ENCODE assay signal across 4 fruit fly cellular contexts in genomic region chr3R:21824407-21825006, dm6.
A peak's percentile ranks its signal among the peaks of the same experiment; 100 is the strongest.
TF ChIP-seq lines count a peak whose summit lies in the region.

No protein-coding gene starts in this region.

- no peak for TF ChIP-seq CTCF in whole organism, embryonic (GFP tag; optimal IDR thresholded peaks at IDR 0.05; lab: Kevin White, UChicago)

TF ChIP-seq in whole organism, embryonic, 481 proteins besides CTCF, POLR2A, EP300 and RAD21 (continues in another document):
- TF ChIP-seq HLH54F (GFP tag; optimal IDR thresholded peaks at IDR 0.05; lab: Kevin White, UChicago) = no peak
- no peak for TF ChIP-seq HLHmδ (GFP tag; optimal IDR thresholded peaks at IDR 0.05; lab: Kevin White, UChicago)
- TF ChIP-seq ken (GFP tag; IDR thresholded peaks at IDR 0.05; lab: Robert Waterston, UW) = no peak
- no peak for TF ChIP-seq CG43689 (GFP tag; IDR thresholded peaks at IDR 0.05; lab: Robert Waterston, UW)
- no peak for TF ChIP-seq maf-S (GFP tag; optimal IDR thresholded peaks at IDR 0.05; lab: Kevin White, UChicago)
- TF ChIP-seq salm (tag; optimal IDR thresholded peaks at IDR 0.05; lab: Kevin White, UChicago) = no peak
- TF ChIP-seq Ptx1 (GFP tag; IDR thresholded peaks at IDR 0.05; lab: Robert Waterston, UW) = no peak
- no peak for TF ChIP-seq CG10209 (GFP tag; optimal IDR thresholded peaks at IDR 0.05; lab: Kevin White, UChicago)
- TF ChIP-seq eyg (GFP tag; optimal IDR thresholded peaks at IDR 0.05; lab: Kevin White, UChicago) = no peak
- TF ChIP-seq stc (GFP tag; IDR thresholded peaks at IDR 0.05; lab: Robert Waterston, UW) = no peak
- no peak for TF ChIP-seq Dp (GFP tag; optimal IDR thresholded peaks at IDR 0.05; lab: Kevin White, UChicago)
- TF ChIP-seq CG6813 (GFP tag; optimal IDR thresholded peaks at IDR 0.05; lab: Kevin White, UChicago) = no peak
- TF ChIP-seq CG9932 (GFP tag; IDR thresholded peaks at IDR 0.05; lab: Robert Waterston, UW) = no peak
- no peak for TF ChIP-seq CG18262 (tag; optimal IDR thresholded peaks at IDR 0.05; lab: Kevin White, UChicago)
- no peak for TF ChIP-seq CG3065 (GFP tag; optimal IDR thresholded peaks at IDR 0.05; lab: Kevin White, UChicago)
- TF ChIP-seq CG1832 (GFP tag; optimal IDR thresholded peaks at IDR 0.05; lab: Kevin White, UChicago) = peak; percentile 76
- TF ChIP-seq CG6254 (GFP tag; optimal IDR thresholded peaks at IDR 0.05; lab: Kevin White, UChicago) = no peak
- TF ChIP-seq Sry-β (GFP tag; optimal IDR thresholded peaks at IDR 0.05; lab: Kevin White, UChicago) = no peak
- TF ChIP-seq CG18476 (GFP tag; optimal IDR thresholded peaks at IDR 0.05; lab: Kevin White, UChicago) = no peak
- peak; percentile 62 for TF ChIP-seq Ets65A (GFP tag; lab: Kevin White, UChicago)
- TF ChIP-seq dysf (GFP tag; IDR thresholded peaks at IDR 0.05; lab: Robert Waterston, UW) = no peak
- TF ChIP-seq CG10321 (GFP tag; IDR thresholded peaks at IDR 0.05; lab: Robert Waterston, UW) = peak; percentile 50; the same call in 1 of the 2 replicates
- TF ChIP-seq CG2875 (GFP tag; optimal IDR thresholded peaks at IDR 0.05; lab: Kevin White, UChicago) = no peak
- 0 out of 3 replicates have a peak, but pooled peaks have one; percentile 43 for TF ChIP-seq CG2199 (GFP tag; IDR thresholded peaks at IDR 0.05; lab: Robert Waterston, UW)

TF ChIP-seq in whole organism, prepupa, 60 proteins besides CTCF, POLR2A, EP300 and RAD21:
- peak; percentile 71 for TF ChIP-seq CG6808 (GFP tag; optimal IDR thresholded peaks at IDR 0.05; lab: Kevin White, UChicago)
- no peak for TF ChIP-seq CG7368 (GFP tag; optimal IDR thresholded peaks at IDR 0.05; lab: Kevin White, UChicago)
- peak; percentile 69 to 80 for TF ChIP-seq ss (GFP tag; optimal IDR thresholded peaks at IDR 0.05; lab: Kevin White, UChicago)
- TF ChIP-seq achi (GFP tag; optimal IDR thresholded peaks at IDR 0.05; lab: Kevin White, UChicago) = no peak
- peak; percentile 11 for TF ChIP-seq CG1621 (tag; optimal IDR thresholded peaks at IDR 0.05; lab: Kevin White, UChicago)
- peak; percentile 45 for TF ChIP-seq spab (GFP tag; optimal IDR thresholded peaks at IDR 0.05; lab: Kevin White, UChicago)
- peak; percentile 81 for TF ChIP-seq CG9139 (GFP tag; optimal IDR thresholded peaks at IDR 0.05; lab: Kevin White, UChicago)
- peak; percentile 11 for TF ChIP-seq fd59A (GFP tag; optimal IDR thresholded peaks at IDR 0.05; lab: Kevin White, UChicago)
- TF ChIP-seq eg (GFP tag; IDR thresholded peaks at IDR 0.05; lab: Robert Waterston, UW) = 0 out of 3 replicates have a peak, but pooled peaks have one; percentile 7
- peak; percentile 14; the same call in 2 of the 3 replicates for TF ChIP-seq CG6163 (GFP tag; IDR thresholded peaks at IDR 0.05; lab: Robert Waterston, UW)

TF ChIP-seq in whole organism, pupa, 21 proteins besides CTCF, POLR2A, EP300 and RAD21:
- peak; percentile 80 for TF ChIP-seq EcR (GFP tag; optimal IDR thresholded peaks at IDR 0.05; lab: Kevin White, UChicago)
- no peak for TF ChIP-seq Ets98B (GFP tag; IDR thresholded peaks at IDR 0.05; lab: Robert Waterston, UW)
- TF ChIP-seq gl (tag; optimal IDR thresholded peaks at IDR 0.05; lab: Kevin White, UChicago) = peak; percentile 85
- TF ChIP-seq CG8301 (tag; optimal IDR thresholded peaks at IDR 0.05; lab: Kevin White, UChicago) = no peak
- no peak for TF ChIP-seq Pif1A (GFP tag; optimal IDR thresholded peaks at IDR 0.05; lab: Kevin White, UChicago)
- TF ChIP-seq CG15710 (tag; optimal IDR thresholded peaks at IDR 0.05; lab: Kevin White, UChicago) = no peak
- no peak for TF ChIP-seq rn (GFP tag; IDR thresholded peaks at IDR 0.05; lab: Robert Waterston, UW)
- no peak for TF ChIP-seq Pif1B (GFP tag; optimal IDR thresholded peaks at IDR 0.05; lab: Kevin White, UChicago)
- TF ChIP-seq CG4496 (GFP tag; IDR thresholded peaks at IDR 0.05; lab: Robert Waterston, UW) = 0 out of 3 replicates have a peak, but pooled peaks have one; percentile 40
- peak; percentile 54 for TF ChIP-seq CG13204 (GFP tag; optimal IDR thresholded peaks at IDR 0.05; lab: Kevin White, UChicago)
- TF ChIP-seq CG9948 (tag; optimal IDR thresholded peaks at IDR 0.05; lab: Kevin White, UChicago) = no peak
- TF ChIP-seq D1 (tag; optimal IDR thresholded peaks at IDR 0.05; lab: Kevin White, UChicago) = no peak
- no peak for TF ChIP-seq CG32121 (GFP tag; IDR thresholded peaks at IDR 0.05; lab: Robert Waterston, UW)
- TF ChIP-seq CG34367 (tag; optimal IDR thresholded peaks at IDR 0.05; lab: Kevin White, UChicago) = peak; percentile 48
- peak; percentile 4 for TF ChIP-seq CG14655 (GFP tag; optimal IDR thresholded peaks at IDR 0.05; lab: Kevin White, UChicago)
- TF ChIP-seq CG12605 (GFP tag; IDR thresholded peaks at IDR 0.05; lab: Robert Waterston, UW) = 0 out of 2 replicates have a peak, but pooled peaks have one; percentile 36

TF ChIP-seq in whole organism, wandering third instar larva, 38 proteins besides CTCF, POLR2A, EP300 and RAD21:
- TF ChIP-seq Jra (GFP tag; optimal IDR thresholded peaks at IDR 0.05; lab: Kevin White, UChicago) (no peak), Myc (optimal IDR thresholded peaks at IDR 0.05; lab: Kevin White, UChicago) (no peak), woc (GFP tag; optimal IDR thresholded peaks at IDR 0.05; lab: Kevin White, UChicago) (peak; percentile 13), Dif (GFP tag; optimal IDR thresholded peaks at IDR 0.05; lab: Kevin White, UChicago; ENCODE audit: partially characterized antibody) (peak; percentile 33), psq (GFP tag; optimal IDR thresholded peaks at IDR 0.05; lab: Kevin White, UChicago) (peak; percentile 38), pan (optimal IDR thresholded peaks at IDR 0.05; lab: Kevin White, UChicago) (no peak), dmrt93B (GFP tag; optimal IDR thresholded peaks at IDR 0.05; lab: Kevin White, UChicago) (peak; percentile 24), foxo (GFP tag; optimal IDR thresholded peaks at IDR 0.05; lab: Kevin White, UChicago) (peak in 1 of 2 experiments; percentile 10)
